Worm (Caenorhabditis elegans) whole organism, dauer: Measurements from ENCODE around the gene T26H5.11.

Experiments used
- unc-62 ChIP-seq: sonication (generic microtip); optimal IDR thresholded peaks from 2 replicates; lab custom pipeline; 2017; ENCODE audit warnings: missing biosample characterization, missing genetic modification reagents, missing genetic modification characterization

T26H5.11 gene

ce11 chrV:15417822-15418221 is 26.3 kb downstream of the T26H5.11 start, which contains the start of gene T06E6.10:
Gene T06E6.10 (plus strand): TSS chrV:15418122.
- no peak for TF ChIP-seq unc-62

DNA sequence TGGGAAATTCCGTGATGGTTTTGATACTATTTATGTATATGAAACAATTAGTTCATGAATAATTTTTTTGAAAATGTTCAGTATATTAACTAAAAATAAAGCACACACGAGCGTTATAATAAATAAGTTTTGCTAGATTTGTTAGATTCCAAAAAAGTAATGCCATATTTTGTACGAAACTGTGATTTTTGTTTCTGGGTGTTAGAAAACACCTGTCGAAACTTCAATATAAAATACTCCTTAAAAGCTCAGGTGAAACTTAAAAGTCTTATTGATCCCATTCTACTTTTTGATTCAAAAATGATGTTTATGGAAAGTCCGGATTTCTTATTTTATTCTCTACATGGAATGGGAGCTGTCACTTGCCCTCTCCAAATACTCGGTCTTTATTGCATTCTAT is 28.1 kb downstream of the T26H5.11 start, which contains the start of gene srh-265:
TSS of gene srh-265 (plus strand) at position 301 of the 400 bp plus-strand sequence.
- TF ChIP-seq unc-62: no peak

ce11 chrV:15413847-15414246 is 30.2 kb downstream of the T26H5.11 start, which contains the start of gene srh-264:
Gene srh-264 (plus strand): TSS chrV:15414147.
- TF ChIP-seq unc-62: no peak

DNA sequence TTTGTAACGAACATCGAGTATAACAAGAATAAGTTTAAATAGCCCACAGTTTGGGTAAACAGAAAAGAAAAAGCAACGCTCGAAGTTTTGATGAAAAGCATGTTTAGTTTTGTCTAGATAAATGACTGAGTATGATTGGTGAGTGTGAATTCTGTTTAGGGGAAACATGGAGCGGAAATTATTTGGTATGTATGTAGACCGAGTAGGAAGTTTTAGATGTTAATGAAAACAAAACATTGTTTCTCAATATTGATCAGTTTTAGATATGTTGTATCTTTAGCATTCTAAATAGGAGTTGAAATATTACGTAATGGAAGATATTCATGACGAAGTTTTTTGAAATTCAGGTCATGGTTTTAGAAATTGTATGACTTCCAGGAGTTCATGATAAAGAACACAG is 31.5 kb downstream of the T26H5.11 start, which contains the start of gene srbc-63:
TSS of gene srbc-63 (minus strand) at position 101 of the 400 bp plus-strand sequence.
- no peak for TF ChIP-seq unc-62

- no peak for TF ChIP-seq unc-62
Measured at ce11 chrV:15406928-15407327, 37.2 kb downstream of the T26H5.11 start, which contains the start of gene srh-257. Gene srh-257 (plus strand): TSS chrV:15407228.

DNA sequence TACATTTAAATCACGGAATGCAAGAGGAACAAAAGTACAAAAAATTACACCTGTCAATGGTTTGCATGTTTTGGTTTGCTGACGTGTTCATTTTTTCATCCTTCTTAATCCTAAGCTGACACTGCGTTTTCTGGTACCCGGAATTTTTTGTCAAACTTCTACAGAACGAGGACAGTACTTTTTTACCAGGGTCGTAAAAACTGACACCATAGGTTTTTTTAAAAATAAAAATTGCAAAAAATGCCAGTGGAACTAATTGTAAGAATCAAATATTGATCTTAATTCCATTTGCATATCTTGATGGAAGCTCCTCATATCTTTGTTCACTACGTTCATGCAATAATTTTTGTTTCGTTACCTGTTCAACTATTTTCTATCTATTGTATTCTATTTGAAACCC is 39.2 kb downstream of the T26H5.11 start, which contains the start of gene srh-258:
TSS of gene srh-258 (plus strand) at position 301 of the 400 bp plus-strand sequence.
- TF ChIP-seq unc-62: no peak

ce11 chrV:15401856-15402314 is 42.2 kb downstream of the T26H5.11 start, which contains the start of gene fbxa-135:
Gene fbxa-135 (plus strand): TSS chrV:15402264.
- TF ChIP-seq unc-62: no peak

ce11 chrV:15399691-15400377 is 44.3 kb downstream of the T26H5.11 start, which contains the start of the genes T06E6.15 and sri-7:
Gene T06E6.15 (minus strand): TSS chrV:15399791.
Gene sri-7 (plus strand): TSS chrV:15400327.
- TF ChIP-seq unc-62: no peak

- no peak for TF ChIP-seq unc-62
Measured at ce11 chrV:15398728-15399127, 45.4 kb downstream of the T26H5.11 start, which contains the start of gene fbxa-199. Gene fbxa-199 (minus strand): TSS chrV:15398828.

DNA sequence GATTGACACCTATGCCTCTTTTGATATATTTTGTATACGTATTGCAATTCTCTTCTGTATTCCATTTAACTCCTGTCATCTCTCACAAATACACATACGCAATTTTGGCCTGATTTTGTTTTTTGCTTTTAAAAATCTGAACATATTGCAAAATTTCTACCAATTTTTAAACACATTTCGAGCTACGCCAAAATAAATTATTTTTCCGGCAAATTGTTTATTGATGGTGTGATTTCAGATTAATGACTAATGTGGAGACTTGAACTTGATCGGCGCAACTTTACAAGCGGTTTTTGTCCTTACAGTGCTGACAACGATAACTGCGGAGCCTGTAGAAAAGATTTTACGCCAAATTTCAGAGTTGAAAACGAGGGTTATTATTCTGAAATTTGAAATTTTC is 46.9 kb downstream of the T26H5.11 start:
- no peak for TF ChIP-seq unc-62

DNA sequence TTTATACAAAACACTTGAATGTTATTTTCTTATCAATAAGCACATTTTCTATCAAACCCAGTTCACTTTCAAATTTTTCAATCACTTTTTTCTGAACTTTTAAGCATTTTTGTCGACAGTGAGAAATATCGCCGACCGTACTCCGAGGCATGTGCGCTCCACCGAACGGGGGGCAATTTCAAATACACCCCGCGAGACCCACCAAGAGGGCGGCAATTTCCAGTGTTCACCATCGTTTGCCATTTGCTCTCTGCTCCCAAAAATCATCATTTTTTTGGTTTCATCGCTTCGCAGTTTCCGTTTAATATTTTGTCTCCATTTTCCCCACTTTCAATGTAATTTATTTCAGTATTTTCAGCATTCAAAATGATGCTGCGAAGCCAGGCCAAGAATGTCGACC is 48.7 kb downstream of the T26H5.11 start, which contains the start of gene cyb-3:
TSS of gene cyb-3 (plus strand) at position 350 of the 400 bp plus-strand sequence.
- no peak for TF ChIP-seq unc-62

ce11 chrV:15394906-15395305 is 49.2 kb downstream of the T26H5.11 start, which contains the start of gene T06E6.1:
Gene T06E6.1 (minus strand): TSS chrV:15394961.
- no peak for TF ChIP-seq unc-62
